Fruit fly (Drosophila melanogaster) whole organism, pupa: ENCODE data around the gene Uba5.

ENCODE experiments used
- CG14655 ChIP-seq: fragments of 200-800 bp; sonication (Bioruptor generic); optimal IDR thresholded peaks from 3 replicates; lab custom pipeline; 2017; ENCODE audit warnings: mild to moderate bottlenecking, missing biosample characterization, missing genetic modification reagents, missing genetic modification characterization
- CG15710 ChIP-seq: fragments of 200-800 bp; sonication (Bioruptor generic); optimal IDR thresholded peaks from 2 replicates; lab custom pipeline; 2018; ENCODE audit warnings: missing biosample characterization, mild to moderate bottlenecking, missing genetic modification characterization, moderate library complexity
- CG17806 ChIP-seq: fragments of 200-800 bp; sonication (Bioruptor generic); optimal IDR thresholded peaks from 2 replicates; lab custom pipeline; 2018; ENCODE audit warnings: missing biosample characterization, mild to moderate bottlenecking, missing genetic modification characterization, moderate library complexity
- CG34367 ChIP-seq: fragments of 200-800 bp; sonication (Bioruptor generic); optimal IDR thresholded peaks from 2 replicates; lab custom pipeline; 2018; ENCODE audit warnings: missing biosample characterization, mild to moderate bottlenecking, missing genetic modification characterization
- CG4496 ChIP-seq: fragments of 200-800 bp; sonication (Bioruptor generic); IDR thresholded peaks from 3 replicates; pipeline ENCODE4 v1.3.6; 2022; ENCODE audit warnings: missing biosample characterization, missing genetic modification characterization
- CG8159 ChIP-seq: fragments of 200-800 bp; sonication (Bioruptor generic); optimal IDR thresholded peaks from 3 replicates; lab custom pipeline; 2018; ENCODE audit warnings: missing biosample characterization, mild to moderate bottlenecking, missing genetic modification characterization, moderate library complexity
- EcR ChIP-seq: fragments of 200-800 bp; sonication (Bioruptor generic); optimal IDR thresholded peaks from 3 replicates; lab custom pipeline; 2019; ENCODE audit warnings: missing biosample characterization, missing genetic modification characterization, mild to moderate bottlenecking, moderate library complexity, missing genetic modification reagents
- Pif1A ChIP-seq: fragments of 200-800 bp; sonication (Bioruptor generic); optimal IDR thresholded peaks from 3 replicates; lab custom pipeline; 2016; ENCODE audit warnings: missing biosample characterization, missing genetic modification characterization
- Snoo ChIP-seq: fragments of 200-800 bp; sonication (Bioruptor generic); optimal IDR thresholded peaks from 3 replicates; lab custom pipeline; 2017; ENCODE audit warnings: missing biosample characterization, mild to moderate bottlenecking, missing genetic modification characterization, inconsistent platforms

- TF ChIP-seq CG8159 (no peak), Snoo (tag; lab: Kevin White, UChicago) (no peak), CG17806 (no peak), CG15710 (tag; lab: Kevin White, UChicago) (no peak), CG14655 (GFP tag; lab: Kevin White, UChicago) (no peak), CG34367 (tag; lab: Kevin White, UChicago) (no peak), CG4496 (GFP tag; lab: Robert Waterston, UW) (no peak), EcR (GFP tag; lab: Kevin White, UChicago) (no peak), Pif1A (GFP tag; lab: Kevin White, UChicago) (no peak)
Observed at dm6 chrX:11515550-11515949, 32.2 kb downstream of the Uba5 start.
